Worm (Caenorhabditis elegans) whole organism, L1 larva: Measurements from ENCODE around the gene dct-8.

ENCODE experiments used
- alr-1 ChIP-seq: fragments of 200-800 bp; sonication (Bioruptor generic); optimal IDR thresholded peaks from 2 replicates; lab custom pipeline; 2018; ENCODE audit warnings: borderline replicate concordance, mild to moderate bottlenecking, missing genetic modification characterization, missing compliant biosample characterization
- aly-2 ChIP-seq: fragments of 150-350 bp; optimal IDR thresholded peaks from 2 replicates; lab custom pipeline; 2014; ENCODE audit warnings: missing biosample characterization, missing genetic modification characterization
- elt-3 ChIP-seq, 6 experiments: fragments of 150-350 bp in 1 of 6; sonication (generic microtip); optimal IDR thresholded peaks; 2 replicates each; lab custom pipeline; 2017 to 2018; ENCODE audit warnings: missing biosample characterization in 6 of 6, missing genetic modification characterization in 6 of 6, inconsistent platforms in 1 of 6
- fos-1 ChIP-seq: fragments of 150-350 bp; optimal IDR thresholded peaks from 2 replicates; lab custom pipeline; 2014; ENCODE audit warnings: missing biosample characterization, missing genetic modification characterization
- lin-15B ChIP-seq: fragments of 150-350 bp; sonication (generic microtip); optimal IDR thresholded peaks from 3 replicates; lab custom pipeline; 2014; ENCODE audit warnings: missing biosample characterization, missing genetic modification characterization
- lsy-2 ChIP-seq, 2 experiments: fragments of 150-350 bp; optimal IDR thresholded peaks; 2 replicates each; lab custom pipeline; 2014; ENCODE audit warnings: missing biosample characterization in 2 of 2, missing genetic modification characterization in 2 of 2
- mdl-1 ChIP-seq, 2 experiments: fragments of 150-350 bp; optimal IDR thresholded peaks; 2 replicates each; lab custom pipeline; 2014 to 2017; ENCODE audit warnings: missing biosample characterization in 2 of 2, missing genetic modification characterization in 2 of 2, inconsistent platforms in 1 of 2
- nhr-84 ChIP-seq: sonication (generic microtip); optimal IDR thresholded peaks from 2 replicates; lab custom pipeline; 2017; ENCODE audit warnings: missing biosample characterization, missing genetic modification characterization
- zip-4 ChIP-seq: fragments of 200-800 bp; sonication (Bioruptor generic); optimal IDR thresholded peaks from 2 replicates; lab custom pipeline; 2018; ENCODE audit warnings: mild to moderate bottlenecking, missing genetic modification characterization, moderate library complexity, missing compliant biosample characterization

ce11 chrIV:3921898-3922297 is 27.0 kb downstream of the dct-8 start, which contains the start of gene clec-67:
- TF ChIP-seq mdl-1 (tag; optimal IDR thresholded peaks at IDR 0.05; lab: Kevin White, UChicago): no peak
- TF ChIP-seq elt-3 (tag; optimal IDR thresholded peaks at IDR 0.05; lab: Kevin White, UChicago): no peak
- TF ChIP-seq fos-1: no peak
- TF ChIP-seq lin-15B (tag; lab: Kevin White, UChicago): no peak
- no peak for TF ChIP-seq lsy-2 (tag; optimal IDR thresholded peaks at IDR 0.05; lab: Kevin White, UChicago)
- no peak for TF ChIP-seq alr-1 (tag; lab: Kevin White, UChicago)
- no peak for TF ChIP-seq nhr-84 (tag; lab: Kevin White, UChicago)
- TF ChIP-seq aly-2 (tag; lab: Kevin White, UChicago): no peak
- TF ChIP-seq zip-4 (GFP tag; lab: Kevin White, UChicago): no peak
